Worm (Caenorhabditis elegans) whole organism, L3 larva: ENCODE data around the gene eif-3.G.

Experiments used
- elt-3 ChIP-seq, 3 experiments: fragments of 150-350 bp in 1 of 3; sonication (generic microtip) in 2 of 3; optimal IDR thresholded peaks; 2 replicates in 2 of 3; 4 replicates in 1 of 3; lab custom pipeline; 2014 to 2017; ENCODE audit warnings: missing biosample characterization in 3 of 3, missing genetic modification characterization in 3 of 3
- jun-1 ChIP-seq: fragments of 150-350 bp; optimal IDR thresholded peaks from 2 replicates; lab custom pipeline; 2014; ENCODE audit warnings: missing biosample characterization, missing genetic modification reagents, missing genetic modification characterization
- lin-39 ChIP-seq: fragments of 150-350 bp; optimal IDR thresholded peaks from 2 replicates; lab custom pipeline; 2018; ENCODE audit warnings: missing biosample characterization, missing genetic modification reagents, missing genetic modification characterization
- mdl-1 ChIP-seq: fragments of 150-350 bp; optimal IDR thresholded peaks from 2 replicates; lab custom pipeline; 2014; ENCODE audit warnings: missing biosample characterization, missing genetic modification characterization
- nfya-1 ChIP-seq: sonication (generic microtip); optimal IDR thresholded peaks from 2 replicates; lab custom pipeline; 2017; ENCODE audit warnings: missing genetic modification characterization, mild to moderate bottlenecking, missing compliant biosample characterization, antibody characterized with exemption, moderate library complexity; ENCODE audit not compliant: insufficient read depth
- nhr-11 ChIP-seq: fragments of 150-350 bp; optimal IDR thresholded peaks from 2 replicates; lab custom pipeline; 2014; ENCODE audit warnings: missing biosample characterization, missing genetic modification characterization
- nhr-25 ChIP-seq: sonication (generic microtip); optimal IDR thresholded peaks from 2 replicates; lab custom pipeline; 2017; ENCODE audit warnings: missing biosample characterization, missing genetic modification characterization
- nhr-28 ChIP-seq: fragments of 150-350 bp; optimal IDR thresholded peaks from 2 replicates; lab custom pipeline; 2014; ENCODE audit warnings: missing biosample characterization, missing genetic modification characterization
- nhr-76 ChIP-seq: fragments of 150-350 bp; sonication (generic microtip); optimal IDR thresholded peaks from 5 replicates; lab custom pipeline; 2014; ENCODE audit warnings: missing biosample characterization, missing genetic modification characterization
- snpc-4 ChIP-seq: fragments of 150-350 bp; optimal IDR thresholded peaks from 2 replicates; lab custom pipeline; 2014; ENCODE audit warnings: missing biosample characterization, missing genetic modification characterization
- tbx-2 ChIP-seq: sonication (generic microtip); optimal IDR thresholded peaks from 2 replicates; lab custom pipeline; 2016; ENCODE audit warnings: mild to moderate bottlenecking, missing genetic modification characterization, missing compliant biosample characterization
- unc-39 ChIP-seq: sonication (generic microtip); optimal IDR thresholded peaks from 4 replicates; lab custom pipeline; 2017; ENCODE audit warnings: missing biosample characterization, missing genetic modification characterization

ce11 chrII:8449660-8450118, 7.1 kb downstream of the eif-3.G start, which contains the start of gene F22B5.4:
- no peak for TF ChIP-seq nhr-25
- no peak for TF ChIP-seq nhr-76
- TF ChIP-seq unc-39 (tag; lab: Kevin White, UChicago) = no peak
- no peak for TF ChIP-seq elt-3 (tag; optimal IDR thresholded peaks at IDR 0.05; lab: Kevin White, UChicago)
- TF ChIP-seq nfya-1 (tag; lab: Kevin White, UChicago) = no peak
- TF ChIP-seq mdl-1 = no peak
- no peak for TF ChIP-seq nhr-11
- no peak for TF ChIP-seq snpc-4 (tag; lab: Kevin White, UChicago)
- no peak for TF ChIP-seq tbx-2 (tag; lab: Kevin White, UChicago)
- TF ChIP-seq jun-1 = peak; percentile 12
- no peak for TF ChIP-seq nhr-28 (tag; lab: Kevin White, UChicago)
- TF ChIP-seq lin-39 = no peak
